Fruit fly (Drosophila melanogaster): ENCODE data around the gene Osi4.

DNA sequence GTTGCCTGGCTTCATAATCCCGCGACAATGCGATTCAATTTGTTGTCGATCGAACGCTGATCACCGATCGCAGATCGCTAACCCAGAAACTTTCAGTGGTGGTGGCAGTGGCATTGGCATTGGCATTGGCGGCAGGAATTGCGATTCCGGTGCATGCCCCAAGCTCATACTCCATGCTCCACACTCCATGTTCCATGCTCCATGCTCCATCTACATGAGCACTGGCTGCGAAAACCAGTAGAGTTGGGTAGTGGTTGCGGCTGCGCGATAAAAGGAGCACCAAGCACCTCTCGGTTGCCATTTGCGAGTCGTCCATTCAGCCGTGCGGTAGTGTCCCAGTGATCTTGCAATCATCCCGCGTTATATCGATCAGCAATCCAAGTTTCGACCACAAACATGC lies 48.3 kb downstream of the Osi4 start, which contains the start of gene Osi1:
- no peak for TF ChIP-seq CG8478 (optimal IDR thresholded peaks at IDR 0.05)
- no peak for TF ChIP-seq CTCF (optimal IDR thresholded peaks at IDR 0.05)

All from S2 (cell line).